Worm (Caenorhabditis elegans): ENCODE data around the gene sqv-2.

DNA sequence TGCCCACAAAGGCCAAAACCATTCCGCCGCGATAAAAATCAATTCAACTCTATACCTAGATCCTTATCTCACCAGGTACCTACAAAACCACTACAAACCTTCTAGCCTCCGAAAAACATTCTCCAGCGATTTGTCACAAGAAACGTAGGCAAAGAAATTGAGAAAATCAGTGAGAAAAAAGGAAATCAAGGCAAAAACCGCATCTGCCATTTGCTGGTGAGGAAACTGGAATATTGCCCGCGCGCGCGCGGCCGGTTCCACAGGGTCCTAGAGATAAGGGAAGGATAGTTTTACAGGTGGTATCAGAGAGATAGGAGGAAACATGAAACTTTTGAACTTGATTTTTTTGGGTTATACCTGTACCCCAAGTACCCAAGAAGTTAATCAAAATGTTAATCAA, 36.6 kb downstream of the sqv-2 start:
- peak; percentile 49 for TF ChIP-seq elt-1 (tag; optimal IDR thresholded peaks at IDR 0.05; ENCODE audit: borderline replicate concordance, insufficient read depth)
- no peak for TF ChIP-seq unc-62 (GFP tag; optimal IDR thresholded peaks at IDR 0.05)
- TF ChIP-seq nhr-28 (tag; optimal IDR thresholded peaks at IDR 0.05) = no peak
- no peak for TF ChIP-seq nhr-12 (tag; optimal IDR thresholded peaks at IDR 0.05)
- no peak for TF ChIP-seq ces-1 (GFP tag; optimal IDR thresholded peaks at IDR 0.05)
- TF ChIP-seq lsy-2 (tag; optimal IDR thresholded peaks at IDR 0.05) = no peak
- TF ChIP-seq ceh-83 (GFP tag; optimal IDR thresholded peaks at IDR 0.05) = no peak
- TF ChIP-seq nhr-76 (tag; optimal IDR thresholded peaks at IDR 0.05) = no peak
- no peak for TF ChIP-seq mep-1 (tag; optimal IDR thresholded peaks at IDR 0.05)
- TF ChIP-seq nhr-237 (tag; optimal IDR thresholded peaks at IDR 0.05) = no peak
- no peak for TF ChIP-seq pha-4 (tag; optimal IDR thresholded peaks at IDR 0.05)
- TF ChIP-seq lin-13 (tag; optimal IDR thresholded peaks at IDR 0.05) = no peak
- TF ChIP-seq ceh-39 (tag; optimal IDR thresholded peaks at IDR 0.05) = no peak
